Fruit fly (Drosophila melanogaster): ENCODE measurements around the gene CG3529.

DNA sequence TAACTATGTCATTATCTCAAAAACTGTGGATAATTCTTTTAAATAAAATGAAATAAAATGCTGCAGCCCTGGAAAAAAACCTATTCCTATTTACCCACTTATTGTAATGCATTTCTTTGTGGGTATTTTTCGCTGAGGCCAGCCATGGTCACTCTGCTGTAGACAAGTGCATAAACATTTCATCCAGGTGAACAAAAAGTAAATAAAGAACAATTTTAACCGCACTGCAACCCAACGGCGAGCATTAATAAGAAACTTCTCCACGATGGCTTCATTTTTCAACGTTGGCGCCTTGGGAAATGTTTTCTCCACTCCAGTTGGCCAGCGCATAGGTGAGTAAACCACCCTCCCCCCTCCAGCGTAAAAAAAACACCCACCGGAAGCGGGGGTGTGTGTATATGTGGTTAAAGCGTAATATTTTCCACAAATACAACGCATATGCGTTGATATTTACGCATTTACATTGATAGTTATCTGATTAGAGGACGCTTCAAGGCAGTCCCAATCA, at the start of gene CG3529:
- TF ChIP-seq usp (GFP tag; optimal IDR thresholded peaks at IDR 0.05) (no peak), Dll (optimal IDR thresholded peaks at IDR 0.05) (no peak)
